Worm (Caenorhabditis elegans) whole organism, L4/young adult: ENCODE data around the gene F47C12.7.

Experiments used
- W03F9.2 ChIP-seq: fragments of 150-350 bp; optimal IDR thresholded peaks from 2 replicates; lab custom pipeline; 2014; ENCODE audit warnings: missing biosample characterization, missing genetic modification characterization
- dao-5 ChIP-seq: sonication (generic microtip); optimal IDR thresholded peaks from 2 replicates; lab custom pipeline; 2016; ENCODE audit warnings: missing genotype, missing genetic modification characterization, moderate library complexity, missing compliant biosample characterization
- him-1 ChIP-seq: sonication (generic microtip); optimal IDR thresholded peaks from 2 replicates; lab custom pipeline; 2016; ENCODE audit warnings: missing genotype, missing genetic modification reagents, missing genetic modification characterization, missing compliant biosample characterization

F47C12.7 gene

DNA sequence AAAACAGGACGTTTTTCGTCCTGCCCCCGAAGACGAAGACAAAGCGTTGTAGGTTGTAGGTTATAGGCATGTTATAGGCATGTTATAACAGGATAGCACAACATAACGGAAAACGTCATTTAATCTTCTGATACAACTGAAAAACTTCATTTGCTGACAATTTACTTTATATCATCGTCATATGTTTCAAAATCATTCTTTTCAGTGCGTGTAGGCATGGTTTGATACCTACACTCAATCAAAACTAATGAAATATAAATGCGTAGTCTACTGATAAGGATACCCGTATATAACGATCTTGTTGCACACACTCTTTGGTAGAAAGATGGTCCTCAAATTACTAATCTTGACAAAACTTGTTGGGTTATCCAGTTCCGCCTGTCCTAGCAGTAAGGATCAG, 38.6 kb downstream of the F47C12.7 start, which contains the start of gene clec-74:
Gene clec-74 (plus strand): TSS at position 301 of the 400 bp plus-strand sequence.
- no peak for TF ChIP-seq W03F9.2 (tag; lab: Kevin White, UChicago)
- no peak for TF ChIP-seq dao-5 (tag; lab: Kevin White, UChicago)
- TF ChIP-seq him-1 (tag; lab: Kevin White, UChicago) = no peak

DNA sequence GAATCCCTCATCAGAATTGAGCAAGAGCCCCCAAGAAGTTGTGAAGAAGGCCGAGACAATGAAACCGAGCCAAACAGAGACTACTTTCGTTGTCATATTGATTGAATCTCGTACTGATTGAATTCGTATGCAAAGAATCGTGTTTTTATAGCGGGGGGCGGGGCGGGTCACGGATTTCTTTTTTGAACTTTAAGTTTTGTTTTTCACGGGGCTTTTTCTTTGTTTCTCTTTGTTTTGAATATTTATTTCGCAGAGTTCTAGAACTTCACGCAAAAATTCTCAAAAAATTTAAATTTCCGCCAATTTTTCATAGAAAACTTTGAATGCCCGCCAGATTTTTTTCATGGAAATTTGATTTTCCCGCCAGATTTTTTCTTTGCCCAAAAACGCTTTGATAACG, 39.2 kb downstream of the F47C12.7 start, which contains the start of gene clec-73:
Gene clec-73 (minus strand): TSS at position 101 of the 400 bp plus-strand sequence.
- TF ChIP-seq him-1 (tag; lab: Kevin White, UChicago) = no peak
- TF ChIP-seq W03F9.2 (tag; lab: Kevin White, UChicago) = no peak
- TF ChIP-seq dao-5 (tag; lab: Kevin White, UChicago) = no peak
